Worm (Caenorhabditis elegans) whole organism, L1 larva: Measurements from ENCODE around the gene sex-1.

Experiments
- C34B4.2 ChIP-seq: sonication (generic microtip); optimal IDR thresholded peaks from 2 replicates; lab custom pipeline; 2017; ENCODE audit warnings: mild to moderate bottlenecking, missing genetic modification characterization, missing compliant biosample characterization
- aha-1 ChIP-seq: fragments of 150-350 bp; optimal IDR thresholded peaks from 2 replicates; lab custom pipeline; 2014; ENCODE audit warnings: missing biosample characterization, missing genetic modification characterization
- aly-2 ChIP-seq: fragments of 150-350 bp; optimal IDR thresholded peaks from 2 replicates; lab custom pipeline; 2014; ENCODE audit warnings: missing biosample characterization, missing genetic modification characterization
- ama-1 ChIP-seq: fragments of 150-350 bp; optimal IDR thresholded peaks from 2 replicates; lab custom pipeline; 2014
- blmp-1 ChIP-seq: fragments of 150-350 bp; optimal IDR thresholded peaks from 2 replicates; lab custom pipeline; 2014; ENCODE audit warnings: missing biosample characterization, missing genetic modification characterization
- ceh-63 ChIP-seq: fragments of 200-800 bp; sonication (Bioruptor generic); optimal IDR thresholded peaks from 2 replicates; lab custom pipeline; 2018; ENCODE audit warnings: mild to moderate bottlenecking, missing genetic modification characterization, missing compliant biosample characterization
- ceh-88 ChIP-seq: fragments of 200-800 bp; sonication (Bioruptor generic); IDR thresholded peaks from 2 replicates; pipeline ENCODE4 v1.3.6; 2022; ENCODE audit warnings: missing genetic modification characterization, missing compliant biosample characterization
- ces-1 ChIP-seq: fragments of 150-350 bp; optimal IDR thresholded peaks from 2 replicates; lab custom pipeline; 2014; ENCODE audit warnings: missing biosample characterization, missing genetic modification reagents, missing genetic modification characterization
- egl-13 ChIP-seq: sonication (generic microtip); optimal IDR thresholded peaks from 2 replicates; lab custom pipeline; 2016; ENCODE audit warnings: missing genotype, missing genetic modification reagents, missing genetic modification characterization, missing compliant biosample characterization
- egl-27 ChIP-seq, 2 experiments: fragments of 150-350 bp in 1 of 2; sonication (generic microtip); optimal IDR thresholded peaks; 3 replicates each; lab custom pipeline; 2017 to 2018; ENCODE audit warnings: missing biosample characterization in 2 of 2, missing genetic modification characterization in 2 of 2, missing genetic modification reagents in 2 of 2
- elt-3 ChIP-seq, 6 experiments: fragments of 150-350 bp in 1 of 6; sonication (generic microtip); optimal IDR thresholded peaks; 2 replicates each; lab custom pipeline; 2017 to 2018; ENCODE audit warnings: missing biosample characterization in 6 of 6, missing genetic modification characterization in 6 of 6, inconsistent platforms in 1 of 6
- fkh-10 ChIP-seq: sonication (generic microtip); optimal IDR thresholded peaks from 2 replicates; lab custom pipeline; 2017; ENCODE audit warnings: missing biosample characterization, missing genetic modification reagents, missing genetic modification characterization
- fkh-4 ChIP-seq: sonication (generic microtip); optimal IDR thresholded peaks from 2 replicates; lab custom pipeline; 2016; ENCODE audit warnings: missing compliant biosample characterization, missing genetic modification characterization, borderline replicate concordance
- isw-1 ChIP-seq: fragments of 200-800 bp; sonication (Bioruptor generic); IDR thresholded peaks from 2 replicates; pipeline ENCODE4 v1.3.6; 2022; ENCODE audit warnings: missing genetic modification characterization, missing compliant biosample characterization
- lin-14 ChIP-seq: fragments of 200-800 bp; sonication (Bioruptor generic); optimal IDR thresholded peaks from 2 replicates; lab custom pipeline; 2018; ENCODE audit warnings: mild to moderate bottlenecking, missing genetic modification characterization, moderate library complexity, missing compliant biosample characterization
- lin-35 ChIP-seq, 2 experiments: fragments of 150-350 bp; optimal IDR thresholded peaks; 2 replicates each; lab custom pipeline; 2014; ENCODE audit warnings: missing biosample characterization in 2 of 2, missing genetic modification characterization in 2 of 2, missing genetic modification reagents in 2 of 2
- lsy-2 ChIP-seq, 2 experiments: fragments of 150-350 bp; optimal IDR thresholded peaks; 2 replicates each; lab custom pipeline; 2014; ENCODE audit warnings: missing biosample characterization in 2 of 2, missing genetic modification characterization in 2 of 2
- mdl-1 ChIP-seq, 2 experiments: fragments of 150-350 bp; optimal IDR thresholded peaks; 2 replicates each; lab custom pipeline; 2014 to 2017; ENCODE audit warnings: missing biosample characterization in 2 of 2, missing genetic modification characterization in 2 of 2, inconsistent platforms in 1 of 2
- nhr-20 ChIP-seq: sonication (generic microtip); optimal IDR thresholded peaks from 2 replicates; lab custom pipeline; 2016; ENCODE audit warnings: mild to moderate bottlenecking, missing genetic modification characterization, missing compliant biosample characterization
- nhr-28 ChIP-seq: fragments of 150-350 bp; optimal IDR thresholded peaks from 2 replicates; lab custom pipeline; 2014; ENCODE audit warnings: missing biosample characterization, missing genetic modification characterization
- nhr-71 ChIP-seq: sonication (generic microtip); optimal IDR thresholded peaks from 2 replicates; lab custom pipeline; 2016; ENCODE audit warnings: mild to moderate bottlenecking, missing genetic modification characterization, moderate library complexity, missing compliant biosample characterization
- nhr-85 ChIP-seq: sonication (generic microtip); peaks from one replicate; lab custom pipeline; 2016; ENCODE audit warnings: missing genetic modification characterization, inconsistent platforms, missing compliant biosample characterization
- pag-3 ChIP-seq: sonication (generic microtip); optimal IDR thresholded peaks from 2 replicates; lab custom pipeline; 2017; ENCODE audit warnings: missing genetic modification characterization, mild to moderate bottlenecking, missing compliant biosample characterization, antibody characterized with exemption, borderline replicate concordance; ENCODE audit not compliant: insufficient read depth
- pax-3 ChIP-seq: fragments of 200-800 bp; sonication (Bioruptor generic); optimal IDR thresholded peaks from 2 replicates; lab custom pipeline; 2018; ENCODE audit warnings: mild to moderate bottlenecking, missing genetic modification characterization, moderate library complexity, missing compliant biosample characterization
- pqm-1 ChIP-seq: sonication (generic microtip); optimal IDR thresholded peaks from 3 replicates; lab custom pipeline; 2017; ENCODE audit warnings: missing biosample characterization, missing genetic modification characterization
- snu-23 ChIP-seq: sonication (generic microtip); optimal IDR thresholded peaks from 2 replicates; lab custom pipeline; 2016; ENCODE audit warnings: missing genetic modification characterization, missing compliant biosample characterization
- sup-37 ChIP-seq: fragments of 200-800 bp; sonication (Bioruptor generic); optimal IDR thresholded peaks from 2 replicates; lab custom pipeline; 2018; ENCODE audit warnings: mild to moderate bottlenecking, missing genetic modification characterization, missing compliant biosample characterization
- tbx-2 ChIP-seq: sonication (generic microtip); optimal IDR thresholded peaks from 2 replicates; lab custom pipeline; 2016; ENCODE audit warnings: missing genetic modification characterization, missing compliant biosample characterization
- unc-130 ChIP-seq: fragments of 150-350 bp; optimal IDR thresholded peaks from 2 replicates; lab custom pipeline; 2017; ENCODE audit warnings: missing biosample characterization, missing genetic modification characterization, inconsistent platforms
- unc-86 ChIP-seq: sonication (generic microtip); optimal IDR thresholded peaks from 2 replicates; lab custom pipeline; 2016; ENCODE audit warnings: missing genetic modification characterization, missing compliant biosample characterization
- zag-1 ChIP-seq: fragments of 150-350 bp; optimal IDR thresholded peaks from 2 replicates; lab custom pipeline; 2014; ENCODE audit warnings: missing biosample characterization, missing genetic modification characterization

sex-1 gene

ce11 chrX:10174683-10175082, 30.5 kb downstream of the sex-1 start, which contains the start of gene C07A4.3:
TSS of gene C07A4.3 (plus strand) at chrX:10174983.
- TF ChIP-seq pax-3 (tag; lab: Kevin White, UChicago) (no peak), nhr-28 (tag; lab: Kevin White, UChicago) (no peak), fkh-4 (tag; lab: Kevin White, UChicago) (no peak), tbx-2 (tag; lab: Kevin White, UChicago) (no peak), aly-2 (tag; lab: Kevin White, UChicago) (no peak), ceh-88 (no peak), unc-86 (tag; lab: Kevin White, UChicago) (no peak), zag-1 (tag; lab: Kevin White, UChicago) (no peak), mdl-1 (tag; optimal IDR thresholded peaks at IDR 0.05; lab: Kevin White, UChicago) (no peak), elt-3 (tag; optimal IDR thresholded peaks at IDR 0.05; lab: Kevin White, UChicago) (no peak)

- TF ChIP-seq nhr-85 (peak; percentile 85), nhr-20 (tag; lab: Kevin White, UChicago) (peak; percentile 46), blmp-1 (tag; lab: Kevin White, UChicago) (peak; percentile 94), lsy-2 (tag; optimal IDR thresholded peaks at IDR 0.05; lab: Kevin White, UChicago) (no peak), pag-3 (tag; lab: Kevin White, UChicago) (no peak), ceh-63 (GFP tag; lab: Kevin White, UChicago) (no peak), lin-14 (GFP tag; lab: Kevin White, UChicago) (peak; percentile 57), elt-3 (tag; optimal IDR thresholded peaks at IDR 0.05; lab: Kevin White, UChicago) (peak in 4 of 6 experiments; percentile 5 to 85 (median 45))
Measured at ce11 chrX:10172004-10172584, 33.1 kb downstream of the sex-1 start, which contains the start of gene C07A4.2. TSS of gene C07A4.2 (plus strand) at chrX:10172198.

ce11 chrX:10170598-10170997, 34.6 kb downstream of the sex-1 start:
- TF ChIP-seq C34B4.2 (tag; lab: Kevin White, UChicago) = no peak
- TF ChIP-seq nhr-20 (tag; lab: Kevin White, UChicago) = no peak
- no peak for TF ChIP-seq pqm-1 (tag; lab: Kevin White, UChicago)
- TF ChIP-seq elt-3 (tag; optimal IDR thresholded peaks at IDR 0.05; lab: Kevin White, UChicago) = peak in 3 of 6 experiments; percentile 3 to 74 (median 29)
- no peak for TF ChIP-seq isw-1 (GFP tag; lab: Robert Waterston, UW)
- TF ChIP-seq egl-13 (tag; lab: Kevin White, UChicago) = no peak
- peak; percentile 89 for TF ChIP-seq nhr-85
- TF ChIP-seq lin-14 (GFP tag; lab: Kevin White, UChicago) = peak; percentile 64
- TF ChIP-seq ces-1 (GFP tag; lab: Kevin White, UChicago) = no peak
- TF ChIP-seq ama-1 (lab: Kevin White, UChicago) = no peak
- peak; percentile 84 for TF ChIP-seq blmp-1 (tag; lab: Kevin White, UChicago)
- TF ChIP-seq egl-27 (tag; optimal IDR thresholded peaks at IDR 0.05; lab: Kevin White, UChicago) = no peak
- TF ChIP-seq ceh-63 (GFP tag; lab: Kevin White, UChicago) = no peak
- no peak for TF ChIP-seq fkh-10 (GFP tag; lab: Kevin White, UChicago)
- no peak for TF ChIP-seq unc-130 (tag; lab: Kevin White, UChicago)
- no peak for TF ChIP-seq aha-1

- TF ChIP-seq nhr-85 (peak; percentile 78), nhr-71 (tag; lab: Kevin White, UChicago) (peak; percentile 30), nhr-28 (tag; lab: Kevin White, UChicago) (no peak), nhr-20 (tag; lab: Kevin White, UChicago) (peak; percentile 53), elt-3 (tag; optimal IDR thresholded peaks at IDR 0.05; lab: Kevin White, UChicago) (peak in 2 of 6 experiments; percentile 70 to 98), lin-14 (GFP tag; lab: Kevin White, UChicago) (peak; percentile 30), sup-37 (GFP tag; lab: Kevin White, UChicago) (no peak), snu-23 (GFP tag; lab: Kevin White, UChicago) (peak; percentile 13), lin-35 (GFP tag; optimal IDR thresholded peaks at IDR 0.05; lab: Kevin White, UChicago) (peak in 1 of 2 experiments; percentile 17), blmp-1 (tag; lab: Kevin White, UChicago) (peak; percentile 72), unc-130 (tag; lab: Kevin White, UChicago) (no peak)
- TF ChIP-seq, all 84 proteins: peak for 8
Measured at ce11 chrX:10168534-10168933, 36.7 kb downstream of the sex-1 start.
